Worm (Caenorhabditis elegans) whole organism, late embryonic: Measurements from ENCODE around the gene flor-1.

Experiments
- ama-1 ChIP-seq: fragments of 150-350 bp; optimal IDR thresholded peaks from 2 replicates; lab custom pipeline; 2014
- elt-2 ChIP-seq: sonication (generic microtip); optimal IDR thresholded peaks from 2 replicates; lab custom pipeline; 2016; ENCODE audit warnings: missing genetic modification reagents, missing genetic modification characterization, missing compliant biosample characterization
- gmeb-2 ChIP-seq: sonication (generic microtip); optimal IDR thresholded peaks from 2 replicates; lab custom pipeline; 2016; ENCODE audit warnings: missing genetic modification characterization, inconsistent platforms, missing compliant biosample characterization
- pag-3 ChIP-seq: sonication (generic microtip); optimal IDR thresholded peaks from 2 replicates; lab custom pipeline; 2016; ENCODE audit warnings: missing compliant biosample characterization, missing genetic modification characterization, borderline replicate concordance

- no peak for TF ChIP-seq gmeb-2 (tag; lab: Kevin White, UChicago)
- no peak for TF ChIP-seq ama-1
- no peak for TF ChIP-seq pag-3 (tag; lab: Kevin White, UChicago)
- TF ChIP-seq elt-2 (tag; lab: Kevin White, UChicago): no peak
These were observed 26.8 kb downstream of the flor-1 start, which contains the start of gene txt-12 for ce11 chrV:15092666-15093065.
